Worm (Caenorhabditis elegans) whole organism, mixed stage, embryonic: ENCODE results near the gene gpdh-2.

Experiments
- M03D4.4 ChIP-seq: sonication (generic microtip); optimal IDR thresholded peaks from 2 replicates; lab custom pipeline; 2017; ENCODE audit warnings: mild to moderate bottlenecking, missing genetic modification characterization, missing compliant biosample characterization
- bed-3 ChIP-seq: fragments of 200-800 bp; sonication (Bioruptor generic); optimal IDR thresholded peaks from 3 replicates; lab custom pipeline; 2018; ENCODE audit warnings: mild to moderate bottlenecking, missing genetic modification characterization, moderate library complexity, missing compliant biosample characterization
- blmp-1 ChIP-seq: fragments of 150-350 bp; optimal IDR thresholded peaks from 2 replicates; lab custom pipeline; 2014; ENCODE audit warnings: missing biosample characterization, missing genetic modification characterization
- ceh-39 ChIP-seq: fragments of 150-350 bp; optimal IDR thresholded peaks from 2 replicates; lab custom pipeline; 2014; ENCODE audit warnings: missing biosample characterization, missing genetic modification characterization
- ceh-83 ChIP-seq: fragments of 200-800 bp; sonication (Bioruptor generic); optimal IDR thresholded peaks from 2 replicates; lab custom pipeline; 2018; ENCODE audit warnings: mild to moderate bottlenecking, missing genetic modification characterization, missing compliant biosample characterization
- ces-1 ChIP-seq: fragments of 150-350 bp; optimal IDR thresholded peaks from 2 replicates; lab custom pipeline; 2014; ENCODE audit warnings: missing biosample characterization, missing genetic modification reagents, missing genetic modification characterization
- cnd-1 ChIP-seq: fragments of 200-800 bp; sonication (Bioruptor generic); optimal IDR thresholded peaks from 2 replicates; lab custom pipeline; 2018; ENCODE audit warnings: mild to moderate bottlenecking, missing genetic modification characterization, missing compliant biosample characterization
- drap-1 ChIP-seq: fragments of 200-800 bp; sonication (Bioruptor generic); optimal IDR thresholded peaks from 3 replicates; lab custom pipeline; 2018; ENCODE audit warnings: mild to moderate bottlenecking, missing genetic modification characterization, missing compliant biosample characterization
- elt-1 ChIP-seq: sonication (generic microtip); optimal IDR thresholded peaks from 2 replicates; lab custom pipeline; 2017; ENCODE audit warnings: missing genetic modification characterization, mild to moderate bottlenecking, missing compliant biosample characterization, antibody characterized with exemption, moderate library complexity, borderline replicate concordance; ENCODE audit not compliant: insufficient read depth
- elt-3 ChIP-seq: fragments of 150-350 bp; optimal IDR thresholded peaks from 2 replicates; lab custom pipeline; 2014; ENCODE audit warnings: missing biosample characterization, missing genetic modification characterization
- flh-1 ChIP-seq: fragments of 200-800 bp; sonication (Bioruptor generic); optimal IDR thresholded peaks from 2 replicates; lab custom pipeline; 2018; ENCODE audit warnings: mild to moderate bottlenecking, missing genetic modification characterization, moderate library complexity, missing compliant biosample characterization
- ham-2 ChIP-seq: fragments of 200-800 bp; sonication (Bioruptor generic); optimal IDR thresholded peaks from 2 replicates; lab custom pipeline; 2018; ENCODE audit warnings: mild to moderate bottlenecking, missing genetic modification characterization, missing compliant biosample characterization
- hlh-1 ChIP-seq: fragments of 150-350 bp; optimal IDR thresholded peaks from 2 replicates; lab custom pipeline; 2014; ENCODE audit warnings: missing biosample characterization, missing genetic modification reagents, missing genetic modification characterization
- lin-32 ChIP-seq: fragments of 200-800 bp; sonication (Bioruptor generic); optimal IDR thresholded peaks from 2 replicates; lab custom pipeline; 2018; ENCODE audit warnings: mild to moderate bottlenecking, missing genetic modification characterization, missing compliant biosample characterization
- lsy-2 ChIP-seq: fragments of 150-350 bp; optimal IDR thresholded peaks from 2 replicates; lab custom pipeline; 2014; ENCODE audit warnings: missing biosample characterization, missing genetic modification characterization
- mab-5 ChIP-seq: fragments of 150-350 bp; optimal IDR thresholded peaks from 2 replicates; lab custom pipeline; 2014; ENCODE audit warnings: missing biosample characterization, missing genetic modification characterization
- mep-1 ChIP-seq: fragments of 150-350 bp; optimal IDR thresholded peaks from 2 replicates; lab custom pipeline; 2017; ENCODE audit warnings: missing biosample characterization, missing genetic modification reagents, missing genetic modification characterization, inconsistent platforms
- mls-2 ChIP-seq: sonication (generic microtip); optimal IDR thresholded peaks from 2 replicates; lab custom pipeline; 2016; ENCODE audit warnings: mild to moderate bottlenecking, missing genetic modification characterization, moderate library complexity, missing compliant biosample characterization
- nhr-12 ChIP-seq: fragments of 150-350 bp; optimal IDR thresholded peaks from 2 replicates; lab custom pipeline; 2014; ENCODE audit warnings: missing biosample characterization, missing genetic modification characterization
- nhr-2 ChIP-seq: fragments of 150-350 bp; optimal IDR thresholded peaks from 2 replicates; lab custom pipeline; 2014; ENCODE audit warnings: missing biosample characterization, missing genetic modification characterization
- nhr-237 ChIP-seq: fragments of 150-350 bp; optimal IDR thresholded peaks from 2 replicates; lab custom pipeline; 2014; ENCODE audit warnings: missing biosample characterization, missing genetic modification characterization
- nhr-76 ChIP-seq: sonication (generic microtip); optimal IDR thresholded peaks from 2 replicates; lab custom pipeline; 2017; ENCODE audit warnings: missing biosample characterization, missing genetic modification characterization
- pha-4 ChIP-seq: fragments of 150-350 bp; optimal IDR thresholded peaks from 2 replicates; lab custom pipeline; 2018; ENCODE audit warnings: missing biosample characterization, missing genetic modification reagents, missing genetic modification characterization
- sem-2 ChIP-seq: fragments of 200-800 bp; sonication (Bioruptor generic); optimal IDR thresholded peaks from 2 replicates; lab custom pipeline; 2018; ENCODE audit warnings: mild to moderate bottlenecking, missing genetic modification characterization, missing compliant biosample characterization
- snpc-4 ChIP-seq: fragments of 150-350 bp; optimal IDR thresholded peaks from 2 replicates; lab custom pipeline; 2014; ENCODE audit warnings: missing biosample characterization, missing genetic modification characterization
- sptf-1 ChIP-seq: sonication (generic microtip); optimal IDR thresholded peaks from 2 replicates; lab custom pipeline; 2017; ENCODE audit warnings: mild to moderate bottlenecking, missing genetic modification characterization, moderate library complexity, missing compliant biosample characterization
- tbx-8 ChIP-seq: fragments of 200-800 bp; sonication (Bioruptor generic); optimal IDR thresholded peaks from 2 replicates; lab custom pipeline; 2018; ENCODE audit warnings: mild to moderate bottlenecking, missing genetic modification characterization, moderate library complexity, missing compliant biosample characterization
- unc-120 ChIP-seq: sonication (generic microtip); optimal IDR thresholded peaks from 2 replicates; lab custom pipeline; 2017; ENCODE audit warnings: missing genetic modification characterization, missing compliant biosample characterization; ENCODE audit not compliant: poor library complexity, severe bottlenecking
- unc-39 ChIP-seq: fragments of 150-350 bp; optimal IDR thresholded peaks from 2 replicates; lab custom pipeline; 2014; ENCODE audit warnings: missing biosample characterization, missing genetic modification characterization
- unc-62 ChIP-seq: fragments of 150-350 bp; optimal IDR thresholded peaks from 2 replicates; lab custom pipeline; 2014; ENCODE audit warnings: missing biosample characterization, missing genetic modification reagents, missing genetic modification characterization
- zip-8 ChIP-seq: fragments of 150-350 bp; optimal IDR thresholded peaks from 2 replicates; lab custom pipeline; 2014; ENCODE audit warnings: missing biosample characterization, missing genetic modification characterization
- ztf-11 ChIP-seq: fragments of 150-350 bp; optimal IDR thresholded peaks from 2 replicates; lab custom pipeline; 2014; ENCODE audit warnings: missing biosample characterization, missing genetic modification characterization

gpdh-2 gene

ce11 chrIII:9849950-9850349 is 9.0 kb downstream of the gpdh-2 start:
- TF ChIP-seq lsy-2 = no peak

- no peak for TF ChIP-seq nhr-76 (tag; lab: Kevin White, UChicago)
- TF ChIP-seq unc-39 (tag; lab: Kevin White, UChicago) = no peak
- no peak for TF ChIP-seq hlh-1 (tag; lab: Kevin White, UChicago)
- no peak for TF ChIP-seq elt-1
- no peak for TF ChIP-seq nhr-237 (tag; lab: Kevin White, UChicago)
- no peak for TF ChIP-seq ztf-11 (tag; lab: Kevin White, UChicago)
- TF ChIP-seq elt-3 (tag; lab: Kevin White, UChicago) = no peak
- no peak for TF ChIP-seq sptf-1 (tag; lab: Kevin White, UChicago)
- TF ChIP-seq, all 35 proteins: peak for 0
These were observed 10.4 kb downstream of the gpdh-2 start for ce11 chrIII:9848603-9849002.

- TF ChIP-seq sem-2 (GFP tag; lab: Kevin White, UChicago) = no peak
- TF ChIP-seq lsy-2 = peak; percentile 28
- no peak for TF ChIP-seq nhr-2 (tag; lab: Kevin White, UChicago)
- TF ChIP-seq ces-1 (GFP tag; lab: Kevin White, UChicago) = peak; percentile 13
- peak; percentile 14 for TF ChIP-seq mep-1 (tag; lab: Kevin White, UChicago)
These were observed 10.9 kb downstream of the gpdh-2 start, which contains the start of gene mrpl-36 for ce11 chrIII:9848083-9848482. mrpl-36 (minus strand) TSS chrIII:9848116.

ce11 chrIII:9846093-9846492 is 12.9 kb downstream of the gpdh-2 start, which contains the start of gene K11H3.2:
K11H3.2 (plus strand) TSS chrIII:9846393.
- TF ChIP-seq cnd-1 (tag; lab: Kevin White, UChicago) (no peak), unc-120 (no peak), tbx-8 (GFP tag; lab: Kevin White, UChicago) (no peak), ceh-83 (GFP tag; lab: Kevin White, UChicago) (no peak), blmp-1 (tag; lab: Kevin White, UChicago) (no peak), mab-5 (no peak), unc-39 (tag; lab: Kevin White, UChicago) (no peak), elt-3 (tag; lab: Kevin White, UChicago) (no peak), ham-2 (no peak), nhr-76 (tag; lab: Kevin White, UChicago) (no peak), ceh-39 (tag; lab: Kevin White, UChicago) (no peak), elt-1 (no peak), lin-32 (GFP tag; lab: Kevin White, UChicago) (no peak), nhr-237 (tag; lab: Kevin White, UChicago) (no peak), M03D4.4 (no peak), hlh-1 (tag; lab: Kevin White, UChicago) (no peak), nhr-12 (no peak), snpc-4 (tag; lab: Kevin White, UChicago) (no peak)

- TF ChIP-seq sem-2 (GFP tag; lab: Kevin White, UChicago) (no peak), unc-39 (tag; lab: Kevin White, UChicago) (no peak), unc-62 (GFP tag; lab: Kevin White, UChicago) (no peak)
These were observed 15.3 kb downstream of the gpdh-2 start, which contains the start of gene K11H3.5 for ce11 chrIII:9843715-9844114. K11H3.5 (plus strand) TSS chrIII:9843768.

- TF ChIP-seq flh-1 = no peak
- no peak for TF ChIP-seq lsy-2
- no peak for TF ChIP-seq M03D4.4
- TF ChIP-seq zip-8 = no peak
- no peak for TF ChIP-seq bed-3 (GFP tag; lab: Kevin White, UChicago)
- TF ChIP-seq, all 35 proteins: peak for 0
These were observed 24.1 kb downstream of the gpdh-2 start, which contains the start of gene K11H3.8 for ce11 chrIII:9834888-9835287. K11H3.8 (plus strand) TSS chrIII:9835188.

ce11 chrIII:9832569-9832968 is 26.4 kb downstream of the gpdh-2 start:
- TF ChIP-seq bed-3 (GFP tag; lab: Kevin White, UChicago) (no peak), drap-1 (GFP tag; lab: Kevin White, UChicago) (no peak), mep-1 (tag; lab: Kevin White, UChicago) (no peak), elt-1 (no peak), sptf-1 (tag; lab: Kevin White, UChicago) (no peak), ham-2 (no peak), sem-2 (GFP tag; lab: Kevin White, UChicago) (no peak), mls-2 (tag; lab: Kevin White, UChicago) (no peak), elt-3 (tag; lab: Kevin White, UChicago) (no peak), hlh-1 (tag; lab: Kevin White, UChicago) (no peak), lsy-2 (no peak), pha-4 (tag; lab: Kevin White, UChicago) (no peak)
